Fruit fly (Drosophila melanogaster) whole organism, prepupa: ENCODE results near the gene nerfin-1.

Source experiments
- spab ChIP-seq: fragments of 200-800 bp; sonication (Bioruptor generic); optimal IDR thresholded peaks from 2 replicates; lab custom pipeline; 2017; ENCODE audit warnings: missing biosample characterization, mild to moderate bottlenecking, missing genetic modification characterization, missing genetic modification reagents
- svp ChIP-seq: fragments of 200-800 bp; sonication (Bioruptor generic); peaks from one replicate; lab custom pipeline; 2016; ENCODE audit warnings: missing biosample characterization, missing genetic modification characterization
- topi ChIP-seq: fragments of 200-800 bp; sonication (Bioruptor generic); optimal IDR thresholded peaks from 3 replicates; lab custom pipeline; 2016; ENCODE audit warnings: missing biosample characterization, missing genetic modification characterization

DNA sequence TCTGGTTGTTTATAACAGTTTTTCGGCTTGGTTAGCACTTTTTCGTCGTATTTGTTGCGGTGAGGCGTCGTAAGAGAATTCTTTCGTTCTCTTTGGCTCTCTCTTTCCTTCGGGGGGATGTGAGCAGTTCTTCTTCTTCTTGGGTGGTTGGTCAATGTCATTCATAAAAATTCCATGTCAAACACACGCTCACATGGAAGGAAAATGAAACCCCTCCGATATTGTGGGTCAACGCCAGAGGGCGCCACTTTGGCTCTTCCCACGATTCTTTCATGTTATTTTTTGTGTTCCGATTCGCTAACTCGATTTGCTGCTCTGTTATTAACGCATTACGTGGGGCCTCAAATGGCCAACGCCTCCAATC is 26.0 kb upstream of the nerfin-1 start:
- TF ChIP-seq topi (GFP tag; lab: Kevin White, UChicago) (no peak), svp (GFP tag; lab: Kevin White, UChicago) (no peak), spab (GFP tag; lab: Kevin White, UChicago) (no peak)
